Fruit fly (Drosophila melanogaster) whole organism, adult: ENCODE results near the gene vari.

ENCODE experiments used
- CG11617 ChIP-seq: fragments of 200-800 bp; sonication (Bioruptor generic); optimal IDR thresholded peaks from 2 replicates; lab custom pipeline; 2017; ENCODE audit warnings: mild to moderate bottlenecking, missing biosample characterization, missing genetic modification reagents, missing genetic modification characterization
- CG12768 ChIP-seq: fragments of 200-800 bp; sonication (Bioruptor generic); optimal IDR thresholded peaks from 2 replicates; lab custom pipeline; 2017; ENCODE audit warnings: missing biosample characterization, missing genetic modification characterization, mild to moderate bottlenecking, moderate library complexity, missing genetic modification reagents
- CG14711 ChIP-seq: fragments of 200-800 bp; sonication (Bioruptor generic); optimal IDR thresholded peaks from 2 replicates; lab custom pipeline; 2018; ENCODE audit warnings: missing biosample characterization, mild to moderate bottlenecking, missing genetic modification characterization, moderate library complexity
- CG1620 ChIP-seq: fragments of 200-800 bp; sonication (Bioruptor generic); optimal IDR thresholded peaks from 2 replicates; lab custom pipeline; 2016; ENCODE audit warnings: missing biosample characterization, missing genetic modification characterization
- CG33017 ChIP-seq: fragments of 200-800 bp; sonication (Bioruptor generic); optimal IDR thresholded peaks from 2 replicates; lab custom pipeline; 2018; ENCODE audit warnings: missing biosample characterization, mild to moderate bottlenecking, missing genetic modification characterization, moderate library complexity
- CG5204 ChIP-seq: fragments of 200-800 bp; sonication (Bioruptor generic); optimal IDR thresholded peaks from 2 replicates; lab custom pipeline; 2016; ENCODE audit warnings: missing biosample characterization, missing genetic modification characterization
- CG7045 ChIP-seq: fragments of 200-800 bp; sonication (Bioruptor generic); optimal IDR thresholded peaks from 2 replicates; lab custom pipeline; 2017; ENCODE audit warnings: missing biosample characterization, mild to moderate bottlenecking, missing genetic modification characterization
- CG7101 ChIP-seq: fragments of 200-800 bp; sonication (Bioruptor generic); optimal IDR thresholded peaks from 2 replicates; lab custom pipeline; 2018; ENCODE audit warnings: missing biosample characterization, mild to moderate bottlenecking, missing genetic modification characterization, moderate library complexity
- Clk ChIP-seq: fragments of 200-800 bp; sonication (Bioruptor generic); optimal IDR thresholded peaks from 2 replicates; lab custom pipeline; 2017; ENCODE audit warnings: missing biosample characterization, missing genetic modification characterization
- Crg-1 ChIP-seq: fragments of 200-800 bp; sonication (Bioruptor generic); optimal IDR thresholded peaks from 2 replicates; lab custom pipeline; 2016; ENCODE audit warnings: missing biosample characterization, missing genetic modification characterization
- Hr96 ChIP-seq: fragments of 200-800 bp; sonication (Bioruptor generic); optimal IDR thresholded peaks from 2 replicates; lab custom pipeline; 2016; ENCODE audit warnings: missing biosample characterization, missing genetic modification characterization
- Mnt ChIP-seq: fragments of 200-800 bp; sonication (Bioruptor generic); optimal IDR thresholded peaks from 2 replicates; lab custom pipeline; 2016; ENCODE audit warnings: missing biosample characterization, mild to moderate bottlenecking, missing genetic modification characterization
- bab1 ChIP-seq: fragments of 200-800 bp; sonication (Bioruptor generic); optimal IDR thresholded peaks from 3 replicates; lab custom pipeline; 2019; ENCODE audit warnings: missing biosample characterization, mild to moderate bottlenecking, missing genetic modification characterization, moderate library complexity
- cic ChIP-seq: fragments of 200-800 bp; sonication (Bioruptor generic); optimal IDR thresholded peaks from 2 replicates; lab custom pipeline; 2017; ENCODE audit warnings: missing biosample characterization, mild to moderate bottlenecking, missing genetic modification characterization, moderate library complexity
- cnc ChIP-seq, 2 experiments: fragments of >200 bp; optimal IDR thresholded peaks; 2 replicates each; lab custom pipeline; 2017
- kay ChIP-seq: fragments of 200-800 bp; sonication (Bioruptor generic); peaks from one replicate; lab custom pipeline; 2016; ENCODE audit warnings: missing biosample characterization, missing genetic modification characterization, borderline replicate concordance
- ovo ChIP-seq: fragments of 200-800 bp; sonication (Bioruptor generic); optimal IDR thresholded peaks from 2 replicates; lab custom pipeline; 2016; ENCODE audit warnings: missing biosample characterization, missing genetic modification characterization
- pad ChIP-seq: fragments of 200-800 bp; sonication (Bioruptor generic); optimal IDR thresholded peaks from 3 replicates; lab custom pipeline; 2017; ENCODE audit warnings: missing biosample characterization, missing genetic modification characterization, mild to moderate bottlenecking, moderate library complexity, missing genetic modification reagents
- tj ChIP-seq: fragments of 200-800 bp; sonication (Bioruptor generic); optimal IDR thresholded peaks from 3 replicates; lab custom pipeline; 2017; ENCODE audit warnings: missing biosample characterization, mild to moderate bottlenecking, missing genetic modification characterization, moderate library complexity
- toe ChIP-seq: fragments of 200-800 bp; sonication (Bioruptor generic); optimal IDR thresholded peaks from 2 replicates; lab custom pipeline; 2016; ENCODE audit warnings: missing biosample characterization, missing genetic modification characterization

The vari gene

dm6 chr2L:20818432-20818831 lies 21.6 kb upstream of the vari start, which contains the start of gene CheB38a:
Gene CheB38a (minus strand): TSS chr2L:20818532.
- TF ChIP-seq CG33017 (tag; lab: Kevin White, UChicago) (no peak), Crg-1 (no peak), Mnt (GFP tag; lab: Kevin White, UChicago) (no peak), CG12768 (no peak), cic (GFP tag; lab: Kevin White, UChicago) (no peak), tj (GFP tag; lab: Kevin White, UChicago) (no peak), CG1620 (GFP tag; lab: Kevin White, UChicago) (no peak), bab1 (GFP tag; lab: Kevin White, UChicago) (no peak)

- no peak for TF ChIP-seq Hr96 (GFP tag; lab: Kevin White, UChicago)
Measured at dm6 chr2L:20817170-20817569, 20.3 kb upstream of the vari start, which contains the start of gene CheB38b. Gene CheB38b (minus strand): TSS chr2L:20817270.

dm6 chr2L:20816140-20816539 lies 19.3 kb upstream of the vari start, which contains the start of gene CG33322:
Gene CG33322 (minus strand): TSS chr2L:20816240.
- TF ChIP-seq CG14711 (no peak), Mnt (GFP tag; lab: Kevin White, UChicago) (no peak), cnc (optimal IDR thresholded peaks at IDR 0.05; lab: Kevin White, UChicago) (no peak), Hr96 (GFP tag; lab: Kevin White, UChicago) (no peak), Clk (GFP tag; lab: Kevin White, UChicago) (no peak), CG5204 (GFP tag; lab: Kevin White, UChicago) (no peak), CG1620 (GFP tag; lab: Kevin White, UChicago) (no peak), kay (GFP tag; lab: Kevin White, UChicago) (no peak), toe (GFP tag; lab: Kevin White, UChicago) (no peak), bab1 (GFP tag; lab: Kevin White, UChicago) (no peak), pad (GFP tag; lab: Kevin White, UChicago) (no peak), ovo (GFP tag; lab: Kevin White, UChicago) (no peak), CG12768 (no peak)

- no peak for TF ChIP-seq bab1 (GFP tag; lab: Kevin White, UChicago)
- no peak for TF ChIP-seq CG7045 (GFP tag; lab: Kevin White, UChicago)
- peak; percentile 37 for TF ChIP-seq tj (GFP tag; lab: Kevin White, UChicago)
- TF ChIP-seq cnc (optimal IDR thresholded peaks at IDR 0.05; lab: Kevin White, UChicago): no peak
- no peak for TF ChIP-seq CG1620 (GFP tag; lab: Kevin White, UChicago)
- TF ChIP-seq CG7101 (tag; lab: Kevin White, UChicago): no peak
- TF ChIP-seq Clk (GFP tag; lab: Kevin White, UChicago): no peak
- TF ChIP-seq kay (GFP tag; lab: Kevin White, UChicago): peak; percentile 27
Measured at dm6 chr2L:20812283-20813189, 15.7 kb upstream of the vari start.

dm6 chr2L:20811039-20811652 lies 14.3 kb upstream of the vari start:
- TF ChIP-seq CG11617 (no peak), Mnt (GFP tag; lab: Kevin White, UChicago) (peak; percentile 13), CG33017 (tag; lab: Kevin White, UChicago) (peak; percentile 6), CG7045 (GFP tag; lab: Kevin White, UChicago) (no peak)

dm6 chr2L:20809229-20809628 lies 12.4 kb upstream of the vari start:
- TF ChIP-seq CG5204 (GFP tag; lab: Kevin White, UChicago) (no peak), Crg-1 (no peak), CG7045 (GFP tag; lab: Kevin White, UChicago) (no peak), CG33017 (tag; lab: Kevin White, UChicago) (peak; percentile 33), toe (GFP tag; lab: Kevin White, UChicago) (no peak), CG7101 (tag; lab: Kevin White, UChicago) (peak; percentile 22), CG12768 (peak; percentile 80), kay (GFP tag; lab: Kevin White, UChicago) (no peak), cnc (optimal IDR thresholded peaks at IDR 0.05; lab: Kevin White, UChicago) (no peak), cic (GFP tag; lab: Kevin White, UChicago) (no peak), CG14711 (peak; percentile 55), CG11617 (no peak), ovo (GFP tag; lab: Kevin White, UChicago) (no peak), Mnt (GFP tag; lab: Kevin White, UChicago) (no peak), CG1620 (GFP tag; lab: Kevin White, UChicago) (no peak), Hr96 (GFP tag; lab: Kevin White, UChicago) (no peak), pad (GFP tag; lab: Kevin White, UChicago) (no peak)
